Worm (Caenorhabditis elegans): ENCODE measurements around the gene F01G4.4.

The F01G4.4 gene

ce11 chrIV:11148788-11149366 lies 5.7 kb downstream of the F01G4.4 start (continued):
- TF ChIP-seq nhr-41 (GFP tag; IDR thresholded peaks at IDR 0.05): no peak
- TF ChIP-seq ZK546.5 (tag; optimal IDR thresholded peaks at IDR 0.05): no peak
- no peak for TF ChIP-seq skn-1 (tag; optimal IDR thresholded peaks at IDR 0.05)
- TF ChIP-seq ceh-20 (GFP tag; IDR thresholded peaks at IDR 0.05): no peak
- TF ChIP-seq egl-27 (tag; optimal IDR thresholded peaks at IDR 0.05): no peak
- no peak for TF ChIP-seq F49E8.2 (tag; optimal IDR thresholded peaks at IDR 0.05; ENCODE audit: borderline replicate concordance)
- peak; percentile 49 for TF ChIP-seq hlh-30 (tag; optimal IDR thresholded peaks at IDR 0.05; ENCODE audit: insufficient read depth)
- no peak for TF ChIP-seq nhr-42 (GFP tag; IDR thresholded peaks at IDR 0.05)
- peak; percentile 4 for TF ChIP-seq nhr-28 (tag; optimal IDR thresholded peaks at IDR 0.05)
- no peak for TF ChIP-seq ceh-44 (GFP tag; IDR thresholded peaks at IDR 0.05)
- TF ChIP-seq aha-1 (tag): peak; percentile 8
- TF ChIP-seq sdz-12 (GFP tag; optimal IDR thresholded peaks at IDR 0.05): no peak
- peak; percentile 38; the same call in 1 of the 2 replicates for TF ChIP-seq php-3 (GFP tag; IDR thresholded peaks at IDR 0.05)
- no peak for TF ChIP-seq fos-1 (tag; optimal IDR thresholded peaks at IDR 0.05)
- TF ChIP-seq F26F4.8 (GFP tag; conservative IDR thresholded peaks at IDR 0.05): no peak
- TF ChIP-seq ceh-62 (tag; optimal IDR thresholded peaks at IDR 0.05): no peak
- TF ChIP-seq zip-11 (GFP tag; IDR thresholded peaks at IDR 0.05): no peak
- no peak for TF ChIP-seq nhr-237 (tag; optimal IDR thresholded peaks at IDR 0.05)
- TF ChIP-seq cey-2 (tag; optimal IDR thresholded peaks at IDR 0.05; ENCODE audit: borderline replicate concordance, insufficient read depth): no peak

DNA sequence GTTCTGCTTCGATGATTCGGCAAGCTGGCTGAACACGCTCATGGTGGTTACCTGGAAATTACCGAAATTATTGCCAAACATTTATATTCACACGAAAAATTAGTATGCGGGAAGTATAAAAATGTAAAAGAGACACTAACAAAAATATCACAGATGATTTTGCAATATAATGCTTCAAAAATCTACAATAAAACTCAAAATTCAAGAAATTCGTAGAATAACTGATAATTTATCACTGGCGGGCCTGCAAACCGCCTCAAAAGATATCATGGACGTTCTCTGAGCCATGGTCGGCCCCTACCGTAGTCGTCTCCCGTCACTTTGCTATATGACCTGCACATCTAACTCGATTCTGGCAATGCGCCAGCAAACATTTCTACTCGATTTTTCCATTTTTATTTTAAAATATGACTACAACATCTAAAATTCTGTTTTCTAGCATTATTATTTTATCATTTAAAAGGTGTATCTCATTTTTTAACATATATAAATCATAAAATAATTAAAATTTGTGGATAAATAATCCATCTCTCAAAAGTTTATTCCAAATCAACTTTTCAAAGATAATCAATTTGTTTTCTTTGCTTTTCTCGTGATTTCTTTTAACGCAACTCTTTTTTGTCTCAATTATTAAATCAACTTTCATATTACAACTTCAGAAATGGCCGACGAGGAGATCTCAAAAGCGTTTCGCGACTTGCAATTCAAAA lies 6.5 kb downstream of the F01G4.4 start, which contains the start of the genes F01G4.6 and pfd-1:
TSS of gene F01G4.6 (minus strand) at position 51 of the 710 bp plus-strand sequence.
TSS of gene pfd-1 (plus strand) at position 660 of the 710 bp plus-strand sequence.
- TF ChIP-seq ceh-32 (tag; optimal IDR thresholded peaks at IDR 0.05; ENCODE audit: poor library complexity) (no peak), ctbp-1 (GFP tag; IDR thresholded peaks at IDR 0.05) (peak; percentile 69; the same call in 1 of the 2 replicates), lin-15B (tag; optimal IDR thresholded peaks at IDR 0.05) (no peak), fkh-10 (GFP tag; optimal IDR thresholded peaks at IDR 0.05) (peak; percentile 67), dve-1 (tag; optimal IDR thresholded peaks at IDR 0.05; ENCODE audit: insufficient read depth) (peak; percentile 99), F49E8.2 (tag; optimal IDR thresholded peaks at IDR 0.05; ENCODE audit: borderline replicate concordance) (no peak), snpc-1.2 (GFP tag; IDR thresholded peaks at IDR 0.05) (no peak), cey-2 (tag; optimal IDR thresholded peaks at IDR 0.05; ENCODE audit: borderline replicate concordance, insufficient read depth) (no peak), sdz-12 (GFP tag; optimal IDR thresholded peaks at IDR 0.05) (peak; percentile 30), R02D3.7 (tag; optimal IDR thresholded peaks at IDR 0.05) (no peak), madf-9 (GFP tag; conservative IDR thresholded peaks at IDR 0.05) (no peak), lin-1 (GFP tag; IDR thresholded peaks at IDR 0.05) (peak; percentile 90), lin-38 (GFP tag; IDR thresholded peaks at IDR 0.05) (peak; percentile 84), ceh-44 (GFP tag; IDR thresholded peaks at IDR 0.05) (no peak), lin-29 (GFP tag; IDR thresholded peaks at IDR 0.05) (peak; percentile 71; the same call in 1 of the 2 replicates), Y75B8A.6 (GFP tag; IDR thresholded peaks at IDR 0.05) (0 out of 2 replicates have a peak, but pooled peaks have one; percentile 47), mxl-3 (GFP tag; optimal IDR thresholded peaks at IDR 0.05) (peak; percentile 48), nhr-10 (tag; optimal IDR thresholded peaks at IDR 0.05) (no peak), fos-1 (tag; optimal IDR thresholded peaks at IDR 0.05) (no peak), mdl-1 (tag; optimal IDR thresholded peaks at IDR 0.05) (peak in 1 of 2 experiments; percentile 60), zip-2 (tag; optimal IDR thresholded peaks at IDR 0.05) (peak; percentile 42), Y105C5A.15 (GFP tag; IDR thresholded peaks at IDR 0.05) (no peak), set-16 (GFP tag; IDR thresholded peaks at IDR 0.05) (peak; percentile 18; the same call in 1 of the 2 replicates), ceh-62 (tag; optimal IDR thresholded peaks at IDR 0.05) (no peak), mdt-29 (GFP tag; IDR thresholded peaks at IDR 0.05) (peak; percentile 49; the same call in 1 of the 2 replicates), tra-1 (GFP tag; IDR thresholded peaks at IDR 0.05) (0 out of 2 replicates have a peak, but pooled peaks have one; percentile 11), T20F7.1 (GFP tag; optimal IDR thresholded peaks at IDR 0.05) (no peak), egl-43 (GFP tag; IDR thresholded peaks at IDR 0.05) (0 out of 2 replicates have a peak, but pooled peaks have one; percentile 56), daf-8 (GFP tag; IDR thresholded peaks at IDR 0.05) (no peak), nhr-41 (GFP tag; IDR thresholded peaks at IDR 0.05) (no peak), skn-1 (tag; optimal IDR thresholded peaks at IDR 0.05) (no peak), tag-97 (GFP tag; IDR thresholded peaks at IDR 0.05) (no peak), ceh-28 (tag; optimal IDR thresholded peaks at IDR 0.05) (no peak), unc-62 (GFP tag; optimal IDR thresholded peaks at IDR 0.05 in 1 of 2) (peak in 1 of 2 experiments; percentile 21), unc-62 (tag; optimal IDR thresholded peaks at IDR 0.05) (no peak)
